Worm (Caenorhabditis elegans): Measurements from ENCODE around the gene ZK105.12.

DNA sequence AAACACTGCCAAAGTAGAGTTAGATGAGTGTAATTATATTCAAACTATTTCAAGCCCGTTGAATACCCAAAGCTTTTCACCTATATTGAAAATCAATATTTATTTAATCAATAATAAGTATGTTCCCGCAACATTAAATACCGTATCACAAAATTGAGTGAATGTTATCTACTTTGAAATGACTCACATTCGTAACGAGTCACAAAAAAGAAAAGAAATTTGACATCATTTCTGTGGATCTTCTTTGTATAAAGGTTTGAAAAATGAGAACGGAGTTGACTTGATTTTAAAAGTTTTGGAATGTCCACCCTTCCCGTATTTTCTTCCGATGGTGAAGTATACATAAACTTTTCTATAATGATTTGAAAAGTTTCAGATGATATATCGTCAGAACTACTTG is 19.4 kb upstream of the ZK105.12 start, which contains the start of gene srr-10:
- TF ChIP-seq tbx-2 (tag; optimal IDR thresholded peaks at IDR 0.05): no peak
- TF ChIP-seq ceh-22 (tag; optimal IDR thresholded peaks at IDR 0.05): no peak
- no peak for TF ChIP-seq hlh-6 (tag; optimal IDR thresholded peaks at IDR 0.05)
- TF ChIP-seq pha-2 (tag; optimal IDR thresholded peaks at IDR 0.05): no peak
- TF ChIP-seq fkh-6 (tag; optimal IDR thresholded peaks at IDR 0.05): no peak
- no peak for TF ChIP-seq nhr-11 (tag; optimal IDR thresholded peaks at IDR 0.05)
- TF ChIP-seq ceh-19 (GFP tag; optimal IDR thresholded peaks at IDR 0.05): no peak

Measured in whole organism, late embryonic.